Worm (Caenorhabditis elegans): Measurements from ENCODE around the gene clec-27.

clec-27 gene

ce11 chrV:16838435-16838834 is 16.0 kb upstream of the clec-27 start:
- no peak for TF ChIP-seq nhr-237 (tag; optimal IDR thresholded peaks at IDR 0.05)
- no peak for TF ChIP-seq ces-1 (GFP tag; optimal IDR thresholded peaks at IDR 0.05)
- TF ChIP-seq zip-8 (tag; optimal IDR thresholded peaks at IDR 0.05) = no peak
- TF ChIP-seq unc-39 (tag; optimal IDR thresholded peaks at IDR 0.05) = no peak
- no peak for TF ChIP-seq lin-13 (tag; optimal IDR thresholded peaks at IDR 0.05)
- no peak for TF ChIP-seq blmp-1 (tag; optimal IDR thresholded peaks at IDR 0.05)
- no peak for TF ChIP-seq M03D4.4 (tag; optimal IDR thresholded peaks at IDR 0.05)
- no peak for TF ChIP-seq snpc-4 (tag; optimal IDR thresholded peaks at IDR 0.05)
- TF ChIP-seq drap-1 (GFP tag; optimal IDR thresholded peaks at IDR 0.05) = no peak
- TF ChIP-seq lin-32 (GFP tag; optimal IDR thresholded peaks at IDR 0.05) = no peak
- no peak for TF ChIP-seq ceh-43 (GFP tag; optimal IDR thresholded peaks at IDR 0.05)

- TF ChIP-seq zip-8 (tag; optimal IDR thresholded peaks at IDR 0.05) = no peak
- TF ChIP-seq ztf-11 (tag; optimal IDR thresholded peaks at IDR 0.05) = no peak
- TF ChIP-seq ces-1 (GFP tag; optimal IDR thresholded peaks at IDR 0.05) = no peak
- no peak for TF ChIP-seq unc-120 (tag; optimal IDR thresholded peaks at IDR 0.05; ENCODE audit: poor library complexity, severe bottlenecking)
- TF ChIP-seq nhr-28 (tag; optimal IDR thresholded peaks at IDR 0.05) = no peak
- TF ChIP-seq drap-1 (GFP tag; optimal IDR thresholded peaks at IDR 0.05) = no peak
- no peak for TF ChIP-seq ham-2 (GFP tag; optimal IDR thresholded peaks at IDR 0.05)
- TF ChIP-seq hlh-1 (tag; optimal IDR thresholded peaks at IDR 0.05) = no peak
- TF ChIP-seq tbx-8 (GFP tag; optimal IDR thresholded peaks at IDR 0.05) = no peak
- no peak for TF ChIP-seq flh-1 (GFP tag; optimal IDR thresholded peaks at IDR 0.05)
- no peak for TF ChIP-seq unc-39 (tag; optimal IDR thresholded peaks at IDR 0.05)
- TF ChIP-seq M03D4.4 (tag; optimal IDR thresholded peaks at IDR 0.05) = no peak
- TF ChIP-seq mep-1 (tag; optimal IDR thresholded peaks at IDR 0.05) = no peak
Measured at ce11 chrV:16840283-16840682, 14.2 kb upstream of the clec-27 start.

- TF ChIP-seq nhr-237 (tag; optimal IDR thresholded peaks at IDR 0.05) (no peak), sem-2 (GFP tag; optimal IDR thresholded peaks at IDR 0.05) (no peak), unc-39 (tag; optimal IDR thresholded peaks at IDR 0.05) (no peak), mab-5 (tag; optimal IDR thresholded peaks at IDR 0.05) (no peak), unc-120 (tag; optimal IDR thresholded peaks at IDR 0.05; ENCODE audit: poor library complexity, severe bottlenecking) (no peak)
Measured at ce11 chrV:16840961-16841360, 13.5 kb upstream of the clec-27 start, which contains the start of gene clec-40. Gene clec-40 (minus strand): TSS chrV:16841061.

- TF ChIP-seq nhr-28 (tag; optimal IDR thresholded peaks at IDR 0.05) (no peak), unc-120 (tag; optimal IDR thresholded peaks at IDR 0.05; ENCODE audit: poor library complexity, severe bottlenecking) (no peak), mep-1 (tag; optimal IDR thresholded peaks at IDR 0.05) (no peak), mls-2 (tag; optimal IDR thresholded peaks at IDR 0.05) (no peak), sptf-1 (tag; optimal IDR thresholded peaks at IDR 0.05) (no peak), blmp-1 (tag; optimal IDR thresholded peaks at IDR 0.05) (no peak), ceh-39 (tag; optimal IDR thresholded peaks at IDR 0.05) (no peak), ham-2 (GFP tag; optimal IDR thresholded peaks at IDR 0.05) (no peak), ztf-11 (tag; optimal IDR thresholded peaks at IDR 0.05) (no peak)
Measured at ce11 chrV:16842941-16843340, 11.5 kb upstream of the clec-27 start, which contains the start of gene clec-25. Gene clec-25 (plus strand): TSS chrV:16843241.

ce11 chrV:16848498-16848897 is 5.9 kb upstream of the clec-27 start, which contains the start of the genes clec-36 and clec-26:
Gene clec-36 (minus strand): TSS chrV:16848598.
Gene clec-26 (plus strand): TSS chrV:16848611.
- TF ChIP-seq lin-13 (tag; optimal IDR thresholded peaks at IDR 0.05) = no peak
- no peak for TF ChIP-seq nhr-237 (tag; optimal IDR thresholded peaks at IDR 0.05)
- TF ChIP-seq drap-1 (GFP tag; optimal IDR thresholded peaks at IDR 0.05) = no peak
- no peak for TF ChIP-seq ham-2 (GFP tag; optimal IDR thresholded peaks at IDR 0.05)
- no peak for TF ChIP-seq ceh-83 (GFP tag; optimal IDR thresholded peaks at IDR 0.05)
- no peak for TF ChIP-seq unc-39 (tag; optimal IDR thresholded peaks at IDR 0.05)
- no peak for TF ChIP-seq mep-1 (tag; optimal IDR thresholded peaks at IDR 0.05)
- TF ChIP-seq nhr-2 (tag; optimal IDR thresholded peaks at IDR 0.05) = no peak
- TF ChIP-seq cnd-1 (tag; optimal IDR thresholded peaks at IDR 0.05) = no peak
- no peak for TF ChIP-seq sptf-1 (tag; optimal IDR thresholded peaks at IDR 0.05)
- TF ChIP-seq M03D4.4 (tag; optimal IDR thresholded peaks at IDR 0.05) = no peak
- TF ChIP-seq ceh-43 (GFP tag; optimal IDR thresholded peaks at IDR 0.05) = no peak
- TF ChIP-seq flh-1 (GFP tag; optimal IDR thresholded peaks at IDR 0.05) = no peak
- TF ChIP-seq sem-2 (GFP tag; optimal IDR thresholded peaks at IDR 0.05) = no peak
- TF ChIP-seq bed-3 (GFP tag; optimal IDR thresholded peaks at IDR 0.05) = no peak
- TF ChIP-seq ceh-39 (tag; optimal IDR thresholded peaks at IDR 0.05) = no peak
- TF ChIP-seq mls-2 (tag; optimal IDR thresholded peaks at IDR 0.05) = no peak

ce11 chrV:16852002-16852401 is 2.4 kb upstream of the clec-27 start, which contains the start of gene clec-37:
Gene clec-37 (minus strand): TSS chrV:16852102.
- TF ChIP-seq nhr-2 (tag; optimal IDR thresholded peaks at IDR 0.05) (no peak), ces-1 (GFP tag; optimal IDR thresholded peaks at IDR 0.05) (no peak), elt-3 (tag; optimal IDR thresholded peaks at IDR 0.05) (no peak), ceh-83 (GFP tag; optimal IDR thresholded peaks at IDR 0.05) (no peak)

All from whole organism, mixed stage, embryonic.